Worm (Caenorhabditis elegans) whole organism, early embryonic: ENCODE measurements around the gene cyp-34A10.

Source experiments
- B0310.2 ChIP-seq: sonication (generic microtip); optimal IDR thresholded peaks from 2 replicates; lab custom pipeline; 2016; ENCODE audit warnings: mild to moderate bottlenecking, missing genetic modification characterization, missing compliant biosample characterization
- F13C5.2 ChIP-seq: sonication (generic microtip); optimal IDR thresholded peaks from 2 replicates; lab custom pipeline; 2017; ENCODE audit warnings: mild to moderate bottlenecking, missing genetic modification characterization, inconsistent platforms, missing compliant biosample characterization
- aly-1 ChIP-seq: sonication (generic microtip); optimal IDR thresholded peaks from 2 replicates; lab custom pipeline; 2016; ENCODE audit warnings: missing genetic modification characterization, missing compliant biosample characterization
- ama-1 ChIP-seq: fragments of 150-350 bp; optimal IDR thresholded peaks from 2 replicates; lab custom pipeline; 2014
- ceh-13 ChIP-seq: fragments of 200-800 bp; sonication (Bioruptor generic); optimal IDR thresholded peaks from 2 replicates; lab custom pipeline; 2018; ENCODE audit warnings: mild to moderate bottlenecking, missing genetic modification characterization, missing compliant biosample characterization
- ceh-36 ChIP-seq: sonication (generic microtip); optimal IDR thresholded peaks from 2 replicates; lab custom pipeline; 2016; ENCODE audit warnings: missing genetic modification characterization, inconsistent platforms, missing compliant biosample characterization
- ets-7 ChIP-seq: sonication (generic microtip); optimal IDR thresholded peaks from 2 replicates; lab custom pipeline; 2016; ENCODE audit warnings: missing genotype, missing genetic modification characterization, missing compliant biosample characterization
- flt-1 ChIP-seq: fragments of 200-800 bp; sonication (Bioruptor generic); IDR thresholded peaks from 2 replicates; pipeline ENCODE4 v1.3.6; 2022; ENCODE audit warnings: missing genetic modification characterization, missing compliant biosample characterization
- hmbx-1 ChIP-seq: sonication (generic microtip); optimal IDR thresholded peaks from 2 replicates; lab custom pipeline; 2016; ENCODE audit warnings: mild to moderate bottlenecking, missing genetic modification characterization, missing compliant biosample characterization
- hmg-4 ChIP-seq: fragments of 200-800 bp; sonication (Bioruptor generic); optimal IDR thresholded peaks from 2 replicates; lab custom pipeline; 2018; ENCODE audit warnings: mild to moderate bottlenecking, missing genetic modification characterization, missing compliant biosample characterization
- hnd-1 ChIP-seq: sonication (generic microtip); optimal IDR thresholded peaks from 2 replicates; lab custom pipeline; 2016; ENCODE audit warnings: missing genetic modification characterization, missing compliant biosample characterization
- pes-1 ChIP-seq: fragments of 200-800 bp; sonication (Bioruptor generic); IDR thresholded peaks from 2 replicates; pipeline ENCODE4 v1.3.6; 2022; ENCODE audit warnings: missing genetic modification reagents, missing genetic modification characterization, missing compliant biosample characterization
- scrt-1 ChIP-seq: fragments of 200-800 bp; sonication (Bioruptor generic); IDR thresholded peaks from 2 replicates; pipeline ENCODE4 v1.3.6; 2022; ENCODE audit warnings: missing genetic modification characterization, missing compliant biosample characterization
- sea-1 ChIP-seq: fragments of 200-800 bp; sonication (Bioruptor generic); conservative IDR thresholded peaks from 2 replicates; pipeline ENCODE4 v1.3.6; 2022; ENCODE audit warnings: missing genetic modification characterization, missing compliant biosample characterization
- tbx-11 ChIP-seq: fragments of 200-800 bp; sonication (Bioruptor generic); IDR thresholded peaks from 2 replicates; pipeline ENCODE4 v1.3.6; 2022; ENCODE audit warnings: missing genetic modification characterization, missing compliant biosample characterization
- tbx-37 ChIP-seq: fragments of 200-800 bp; sonication (Bioruptor generic); conservative IDR thresholded peaks from 2 replicates; pipeline ENCODE4 v1.3.6; 2022; ENCODE audit warnings: missing genetic modification reagents, missing genetic modification characterization, missing compliant biosample characterization
- tra-4 ChIP-seq: sonication (generic microtip); optimal IDR thresholded peaks from 2 replicates; lab custom pipeline; 2017; ENCODE audit warnings: missing genetic modification characterization, missing compliant biosample characterization

cyp-34A10 gene

DNA sequence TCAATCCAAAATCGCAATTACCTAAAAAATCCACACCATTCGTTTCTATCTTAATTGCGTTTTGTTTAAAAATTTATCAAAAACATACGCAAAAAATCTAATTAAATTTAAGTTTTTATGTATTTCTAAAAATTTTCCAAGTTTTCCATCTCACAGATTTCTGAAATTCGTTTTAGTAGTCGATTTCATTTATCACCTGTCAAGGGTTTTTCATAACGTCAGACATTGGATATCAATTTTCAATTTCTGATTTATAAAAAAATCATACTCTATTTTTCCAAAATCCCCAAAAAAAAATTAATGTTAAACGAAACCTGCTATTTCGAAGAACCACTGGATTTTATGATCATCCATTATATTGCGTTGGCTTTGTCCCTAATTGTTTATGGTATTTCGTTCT is 37.4 kb upstream of the cyp-34A10 start, which contains the start of gene srh-4:
TSS of gene srh-4 (plus strand) at position 301 of the 400 bp plus-strand sequence.
- TF ChIP-seq flt-1 (no peak), B0310.2 (tag; lab: Kevin White, UChicago) (no peak)

DNA sequence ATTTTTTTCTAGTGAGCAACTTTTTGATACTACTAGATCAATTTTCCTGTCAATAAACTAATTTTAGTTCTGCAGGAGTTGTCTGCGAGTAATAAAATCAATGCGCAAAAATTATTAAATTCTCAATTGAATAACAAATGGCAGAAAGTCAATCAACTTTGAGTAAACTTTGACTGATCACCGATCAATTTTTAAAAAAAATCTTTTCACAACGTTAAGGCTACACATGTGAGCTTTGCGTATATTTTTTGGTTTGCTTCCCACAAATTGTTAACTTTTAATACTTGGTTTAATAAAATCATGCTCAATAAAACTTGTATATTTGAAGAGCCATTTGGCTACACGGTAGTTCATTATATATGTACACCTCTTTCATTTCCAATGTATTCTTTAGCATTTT is 35.1 kb upstream of the cyp-34A10 start, which contains the start of gene srh-7:
TSS of gene srh-7 (plus strand) at position 301 of the 400 bp plus-strand sequence.
- TF ChIP-seq scrt-1 (GFP tag; lab: Robert Waterston, UW), result no peak
- TF ChIP-seq F13C5.2 (tag; lab: Kevin White, UChicago), result no peak
- no peak for TF ChIP-seq ceh-36 (tag; lab: Kevin White, UChicago)
- TF ChIP-seq ceh-13 (GFP tag; lab: Kevin White, UChicago), result no peak
- no peak for TF ChIP-seq hmg-4 (GFP tag; lab: Kevin White, UChicago)
- no peak for TF ChIP-seq pes-1 (GFP tag; lab: Robert Waterston, UW)

DNA sequence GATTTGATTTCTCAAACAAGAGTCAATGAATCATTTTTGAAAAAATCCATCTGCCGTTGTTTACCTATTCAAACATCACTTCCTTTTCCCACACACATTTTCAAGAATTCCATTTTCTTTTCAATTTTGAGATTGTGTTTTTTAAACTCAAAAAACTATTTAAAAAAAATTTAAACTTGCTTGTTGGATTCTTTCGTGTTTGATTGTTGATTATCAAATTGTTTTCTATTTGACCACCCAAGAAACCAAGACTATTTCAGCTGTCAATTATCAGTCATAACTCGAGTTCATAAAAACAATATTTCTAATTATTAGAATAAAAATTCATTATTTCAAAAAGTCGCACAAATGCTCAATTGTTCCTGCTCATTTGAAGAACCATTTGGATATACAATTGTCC is 32.4 kb upstream of the cyp-34A10 start, which contains the start of gene srh-8:
TSS of gene srh-8 (plus strand) at position 301 of the 400 bp plus-strand sequence.
- TF ChIP-seq scrt-1 (GFP tag; lab: Robert Waterston, UW) (no peak), aly-1 (tag; lab: Kevin White, UChicago) (no peak), ceh-36 (tag; lab: Kevin White, UChicago) (no peak), F13C5.2 (tag; lab: Kevin White, UChicago) (no peak), ceh-13 (GFP tag; lab: Kevin White, UChicago) (no peak), tbx-11 (GFP tag; lab: Robert Waterston, UW) (no peak), tra-4 (tag; lab: Kevin White, UChicago) (no peak)

DNA sequence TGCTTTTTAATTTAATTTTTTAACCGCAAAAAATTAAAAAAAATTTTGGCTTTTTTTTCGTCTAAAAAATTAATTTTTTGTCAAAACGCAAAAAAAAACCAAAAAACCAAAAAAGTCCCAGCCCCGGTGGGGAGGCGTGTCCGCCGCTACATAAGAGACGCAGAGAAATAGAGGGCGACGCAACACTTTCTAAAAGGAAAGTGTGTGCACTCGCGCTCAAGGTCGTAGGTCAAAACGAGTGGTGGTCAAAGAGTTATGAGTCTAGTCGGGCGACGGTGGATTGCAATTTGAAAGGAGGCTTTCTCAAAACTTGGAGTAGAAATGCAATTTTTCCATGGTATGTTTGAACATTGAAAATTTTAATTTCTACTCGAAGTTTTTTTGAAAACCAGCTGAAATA is 31.8 kb upstream of the cyp-34A10 start:
- TF ChIP-seq pes-1 (GFP tag; lab: Robert Waterston, UW), result no peak
- TF ChIP-seq ets-7, result no peak
- TF ChIP-seq B0310.2 (tag; lab: Kevin White, UChicago), result no peak
- no peak for TF ChIP-seq tbx-37 (GFP tag; lab: Robert Waterston, UW)
- TF ChIP-seq hmg-4 (GFP tag; lab: Kevin White, UChicago), result no peak
- no peak for TF ChIP-seq aly-1 (tag; lab: Kevin White, UChicago)
- no peak for TF ChIP-seq hnd-1 (tag; lab: Kevin White, UChicago)
- TF ChIP-seq ceh-36 (tag; lab: Kevin White, UChicago), result no peak
- TF ChIP-seq tbx-11 (GFP tag; lab: Robert Waterston, UW), result no peak
- no peak for TF ChIP-seq ama-1 (lab: Kevin White, UChicago)
- no peak for TF ChIP-seq sea-1 (GFP tag; lab: Robert Waterston, UW)
- TF ChIP-seq hmbx-1 (tag; lab: Kevin White, UChicago), result no peak
- no peak for TF ChIP-seq tra-4 (tag; lab: Kevin White, UChicago)
- TF ChIP-seq scrt-1 (GFP tag; lab: Robert Waterston, UW), result no peak
- no peak for TF ChIP-seq flt-1
- TF ChIP-seq F13C5.2 (tag; lab: Kevin White, UChicago), result no peak
- TF ChIP-seq ceh-13 (GFP tag; lab: Kevin White, UChicago), result no peak

DNA sequence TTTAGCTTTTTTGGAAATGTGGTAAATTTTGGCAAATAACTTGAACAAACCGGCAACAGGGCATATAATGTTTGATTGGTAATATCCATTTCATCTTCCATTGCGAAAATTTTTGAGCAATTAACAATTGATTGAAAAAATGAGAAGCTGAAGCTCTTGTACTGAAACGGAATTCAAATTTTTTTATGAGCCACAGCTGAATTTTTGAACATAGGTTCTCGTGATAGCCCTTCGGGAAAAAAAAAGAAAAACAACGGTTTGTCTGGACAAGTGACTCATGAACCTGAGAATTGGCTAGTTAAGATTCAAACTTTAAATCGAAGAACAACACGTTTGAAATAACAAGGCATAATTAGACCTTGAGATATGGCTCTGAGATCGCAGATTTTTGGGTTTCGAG is 23.0 kb upstream of the cyp-34A10 start, which contains the start of gene srx-62:
TSS of gene srx-62 (minus strand) at position 101 of the 400 bp plus-strand sequence.
- TF ChIP-seq B0310.2 (tag; lab: Kevin White, UChicago) (no peak), ceh-13 (GFP tag; lab: Kevin White, UChicago) (no peak), tbx-37 (GFP tag; lab: Robert Waterston, UW) (no peak), hmg-4 (GFP tag; lab: Kevin White, UChicago) (no peak), ceh-36 (tag; lab: Kevin White, UChicago) (no peak), sea-1 (GFP tag; lab: Robert Waterston, UW) (no peak), flt-1 (no peak), tbx-11 (GFP tag; lab: Robert Waterston, UW) (no peak), ets-7 (no peak), ama-1 (lab: Kevin White, UChicago) (no peak), pes-1 (GFP tag; lab: Robert Waterston, UW) (no peak), scrt-1 (GFP tag; lab: Robert Waterston, UW) (no peak), hmbx-1 (tag; lab: Kevin White, UChicago) (no peak), hnd-1 (tag; lab: Kevin White, UChicago) (no peak), aly-1 (tag; lab: Kevin White, UChicago) (no peak), F13C5.2 (tag; lab: Kevin White, UChicago) (no peak), tra-4 (tag; lab: Kevin White, UChicago) (no peak)

DNA sequence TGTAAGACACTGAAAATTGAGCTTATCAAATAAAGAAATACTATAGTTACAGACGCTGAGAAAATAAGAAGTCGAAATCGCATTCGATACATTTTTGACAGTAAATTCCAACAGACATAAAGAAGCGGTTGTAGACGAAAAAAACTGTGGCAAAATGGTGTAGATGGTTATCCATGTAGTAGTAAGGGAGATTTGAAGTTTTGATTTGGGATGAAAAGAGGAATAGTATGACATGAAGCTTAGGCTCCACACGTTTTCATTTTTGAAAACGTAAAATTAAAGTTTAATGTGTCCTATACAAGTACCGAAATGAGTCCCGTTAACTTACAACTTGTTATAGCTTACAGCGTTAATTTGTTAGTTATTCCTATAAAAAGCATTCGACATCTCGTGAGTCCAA is 21.3 kb upstream of the cyp-34A10 start, which contains the start of gene K09D9.9:
TSS of gene K09D9.9 (minus strand) at position 101 of the 400 bp plus-strand sequence.
- TF ChIP-seq tra-4 (tag; lab: Kevin White, UChicago) (no peak), hmg-4 (GFP tag; lab: Kevin White, UChicago) (no peak), hmbx-1 (tag; lab: Kevin White, UChicago) (no peak), hnd-1 (tag; lab: Kevin White, UChicago) (no peak), scrt-1 (GFP tag; lab: Robert Waterston, UW) (no peak), tbx-37 (GFP tag; lab: Robert Waterston, UW) (no peak), aly-1 (tag; lab: Kevin White, UChicago) (no peak), sea-1 (GFP tag; lab: Robert Waterston, UW) (no peak), tbx-11 (GFP tag; lab: Robert Waterston, UW) (no peak), ceh-36 (tag; lab: Kevin White, UChicago) (no peak), F13C5.2 (tag; lab: Kevin White, UChicago) (no peak), ama-1 (lab: Kevin White, UChicago) (no peak), pes-1 (GFP tag; lab: Robert Waterston, UW) (no peak), B0310.2 (tag; lab: Kevin White, UChicago) (no peak), ceh-13 (GFP tag; lab: Kevin White, UChicago) (no peak)

DNA sequence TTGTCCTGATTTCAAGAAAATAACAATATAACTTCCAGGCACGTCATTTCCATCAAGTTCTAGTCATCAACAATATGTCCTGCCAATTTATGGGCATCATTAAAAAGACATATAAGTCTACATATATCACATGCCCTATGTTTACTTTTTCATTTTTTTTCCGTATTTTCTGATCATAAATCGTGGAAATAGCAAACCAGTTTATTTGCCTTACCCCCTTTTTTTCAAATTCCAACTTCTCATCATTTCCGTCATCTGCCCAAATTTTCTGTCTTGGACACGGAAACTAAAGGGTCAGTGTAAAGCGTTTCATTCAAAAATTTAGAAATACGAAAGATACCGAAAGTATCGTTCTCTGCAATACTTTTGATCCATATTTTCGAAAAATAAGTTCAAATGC is 19.5 kb upstream of the cyp-34A10 start:
- TF ChIP-seq scrt-1 (GFP tag; lab: Robert Waterston, UW), result no peak
- TF ChIP-seq tbx-37 (GFP tag; lab: Robert Waterston, UW), result no peak
- no peak for TF ChIP-seq sea-1 (GFP tag; lab: Robert Waterston, UW)
- TF ChIP-seq ceh-13 (GFP tag; lab: Kevin White, UChicago), result no peak
- TF ChIP-seq hmbx-1 (tag; lab: Kevin White, UChicago), result no peak
- TF ChIP-seq B0310.2 (tag; lab: Kevin White, UChicago), result no peak
- no peak for TF ChIP-seq tra-4 (tag; lab: Kevin White, UChicago)
- TF ChIP-seq flt-1, result no peak
- TF ChIP-seq aly-1 (tag; lab: Kevin White, UChicago), result no peak
- no peak for TF ChIP-seq pes-1 (GFP tag; lab: Robert Waterston, UW)
- TF ChIP-seq hmg-4 (GFP tag; lab: Kevin White, UChicago), result no peak
- no peak for TF ChIP-seq ets-7
- TF ChIP-seq hnd-1 (tag; lab: Kevin White, UChicago), result no peak
- TF ChIP-seq F13C5.2 (tag; lab: Kevin White, UChicago), result no peak
- no peak for TF ChIP-seq tbx-11 (GFP tag; lab: Robert Waterston, UW)
- TF ChIP-seq ama-1 (lab: Kevin White, UChicago), result no peak
- no peak for TF ChIP-seq ceh-36 (tag; lab: Kevin White, UChicago)
